Worm (Caenorhabditis elegans) whole organism, L2 larva: Measurements from ENCODE around the gene F45C12.17.

Experiments used
- aly-2 ChIP-seq: fragments of 150-350 bp; optimal IDR thresholded peaks from 2 replicates; lab custom pipeline; 2014; ENCODE audit warnings: missing biosample characterization, missing genetic modification characterization
- lin-11 ChIP-seq: fragments of 150-350 bp; sonication (generic microtip); optimal IDR thresholded peaks from 2 replicates; lab custom pipeline; 2014; ENCODE audit warnings: missing biosample characterization, missing genetic modification characterization, inconsistent platforms, mixed read lengths
- lsy-2 ChIP-seq, 2 experiments: fragments of 150-350 bp in 1 of 2; sonication (generic microtip) in 1 of 2; optimal IDR thresholded peaks; 2 replicates each; lab custom pipeline; 2014 to 2017; ENCODE audit warnings: missing biosample characterization in 2 of 2, missing genetic modification characterization in 2 of 2
- nhr-23 ChIP-seq: fragments of 150-350 bp; optimal IDR thresholded peaks from 2 replicates; lab custom pipeline; 2014; ENCODE audit warnings: missing biosample characterization, missing genetic modification reagents, missing genetic modification characterization
- nhr-237 ChIP-seq: fragments of 150-350 bp; optimal IDR thresholded peaks from 2 replicates; lab custom pipeline; 2014; ENCODE audit warnings: missing biosample characterization, missing genetic modification characterization
- unc-62 ChIP-seq: fragments of 150-350 bp; optimal IDR thresholded peaks from 2 replicates; lab custom pipeline; 2014; ENCODE audit warnings: missing biosample characterization, missing genetic modification reagents, missing genetic modification characterization

DNA sequence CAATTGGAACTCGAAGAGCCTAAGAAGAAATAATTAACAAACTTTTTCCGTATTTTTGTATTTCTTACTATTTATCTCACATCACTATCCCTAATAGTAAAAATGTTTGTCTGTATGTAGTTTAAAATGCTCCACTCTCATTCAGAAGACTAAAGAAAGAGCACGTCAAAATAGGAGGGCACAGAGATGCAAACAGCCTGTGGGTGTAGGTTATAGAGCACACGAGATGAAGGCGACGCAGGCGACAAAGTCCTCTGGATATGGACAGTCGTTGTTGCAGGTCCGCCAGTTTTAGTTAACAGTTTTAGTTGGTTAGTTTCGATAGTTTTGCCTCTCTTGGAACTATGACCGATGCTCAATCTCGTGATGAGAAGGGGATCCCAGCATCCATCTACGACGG, 6.0 kb downstream of the F45C12.17 start, which contains the start of gene ceh-82:
- TF ChIP-seq lsy-2 (tag; optimal IDR thresholded peaks at IDR 0.05; lab: Kevin White, UChicago) (no peak), nhr-237 (no peak), nhr-23 (tag; lab: Kevin White, UChicago) (no peak), lin-11 (tag; lab: Kevin White, UChicago) (no peak), aly-2 (tag; lab: Kevin White, UChicago) (no peak), unc-62 (GFP tag; lab: Kevin White, UChicago) (no peak)
